Fruit fly (Drosophila melanogaster) whole organism, embryonic: ENCODE results near the gene Fie.

ENCODE experiments used
- CG10267 ChIP-seq: fragments of 200-800 bp; sonication (Bioruptor generic); optimal IDR thresholded peaks from 2 replicates; lab custom pipeline; 2018; ENCODE audit warnings: missing biosample characterization, mild to moderate bottlenecking, missing genetic modification characterization, moderate library complexity
- CG11093 ChIP-seq: fragments of 200-800 bp; sonication (Bioruptor generic); IDR thresholded peaks from 3 replicates; pipeline ENCODE4 v1.3.6; 2022; ENCODE audit warnings: missing biosample characterization, missing genetic modification characterization
- CG12071 ChIP-seq: fragments of 200-800 bp; sonication (Bioruptor generic); optimal IDR thresholded peaks from 3 replicates; lab custom pipeline; 2018; ENCODE audit warnings: missing biosample characterization, mild to moderate bottlenecking, missing genetic modification characterization
- CG14860 ChIP-seq: fragments of 200-800 bp; sonication (Bioruptor generic); IDR thresholded peaks from 3 replicates; pipeline ENCODE4 v1.3.6; 2022; ENCODE audit warnings: missing biosample characterization, missing genetic modification characterization; ENCODE audit not compliant: partially characterized antibody
- CG17361 ChIP-seq: fragments of 200-800 bp; sonication (Bioruptor generic); IDR thresholded peaks from 3 replicates; pipeline ENCODE4 v1.3.6; 2022; ENCODE audit warnings: missing biosample characterization, missing genetic modification characterization
- CG34376 ChIP-seq: fragments of 200-800 bp; sonication (Bioruptor generic); optimal IDR thresholded peaks from 2 replicates; lab custom pipeline; 2018; ENCODE audit warnings: missing biosample characterization, mild to moderate bottlenecking, missing genetic modification characterization
- CG3995 ChIP-seq: fragments of 200-800 bp; sonication (Bioruptor generic); optimal IDR thresholded peaks from 3 replicates; lab custom pipeline; 2016; ENCODE audit warnings: missing biosample characterization, missing genetic modification characterization
- CG6791 ChIP-seq: fragments of 200-800 bp; sonication (Bioruptor generic); IDR thresholded peaks from 3 replicates; pipeline ENCODE4 v1.3.6; 2022; ENCODE audit warnings: missing biosample characterization, missing genetic modification characterization; ENCODE audit not compliant: partially characterized antibody
- CG7786 ChIP-seq: fragments of 200-800 bp; sonication (Bioruptor generic); optimal IDR thresholded peaks from 2 replicates; lab custom pipeline; 2016; ENCODE audit warnings: missing biosample characterization, missing genetic modification characterization
- CG7963 ChIP-seq: fragments of 200-800 bp; sonication (Bioruptor generic); IDR thresholded peaks from 3 replicates; pipeline ENCODE4 v1.3.6; 2022; ENCODE audit warnings: missing biosample characterization, missing genetic modification characterization; ENCODE audit not compliant: partially characterized antibody
- CG9437 ChIP-seq: fragments of 200-800 bp; sonication (Bioruptor generic); optimal IDR thresholded peaks from 2 replicates; lab custom pipeline; 2018; ENCODE audit warnings: missing biosample characterization, mild to moderate bottlenecking, missing genetic modification characterization
- Deaf1 ChIP-seq: fragments of 200-800 bp; optimal IDR thresholded peaks from 3 replicates; lab custom pipeline; 2019; ENCODE audit warnings: missing biosample characterization, mild to moderate bottlenecking, missing genetic modification characterization, moderate library complexity
- Dp ChIP-seq: fragments of 200-800 bp; sonication (Bioruptor generic); optimal IDR thresholded peaks from 2 replicates; lab custom pipeline; 2018; ENCODE audit warnings: missing biosample characterization, mild to moderate bottlenecking, missing genetic modification characterization, moderate library complexity
- E2f2 ChIP-seq: fragments of 200-800 bp; sonication (Bioruptor generic); IDR thresholded peaks from 2 replicates; pipeline ENCODE4 v1.3.6; 2022; ENCODE audit warnings: missing biosample characterization, missing genetic modification characterization
- Ets97D ChIP-seq: fragments of 200-800 bp; sonication (Bioruptor generic); optimal IDR thresholded peaks from 3 replicates; lab custom pipeline; 2016; ENCODE audit warnings: missing biosample characterization, missing genetic modification characterization
- HLH4C ChIP-seq: fragments of 200-800 bp; sonication (Bioruptor generic); IDR thresholded peaks from 3 replicates; pipeline ENCODE4 v1.3.6; 2022; ENCODE audit warnings: missing biosample characterization, missing genetic modification characterization; ENCODE audit not compliant: partially characterized antibody
- HmgZ ChIP-seq: fragments of 200-800 bp; sonication (Bioruptor generic); optimal IDR thresholded peaks from 2 replicates; lab custom pipeline; 2018; ENCODE audit warnings: missing biosample characterization, mild to moderate bottlenecking, missing genetic modification characterization
- Med ChIP-seq: fragments of 200-800 bp; sonication (Bioruptor generic); peaks from one replicate; lab custom pipeline; 2016; ENCODE audit warnings: missing biosample characterization, missing genetic modification characterization, mild to moderate bottlenecking, inconsistent platforms, moderate library complexity
- Mrtf ChIP-seq: fragments of 200-800 bp; sonication (Bioruptor generic); IDR thresholded peaks from 3 replicates; pipeline ENCODE4 v1.3.6; 2022; ENCODE audit warnings: missing biosample characterization, missing genetic modification characterization
- NFAT ChIP-seq: fragments of 200-800 bp; sonication (Bioruptor generic); IDR thresholded peaks from 2 replicates; pipeline ENCODE4 v1.3.6; 2022; ENCODE audit warnings: missing biosample characterization, missing genetic modification characterization
- Opbp ChIP-seq: fragments of 200-800 bp; sonication (Bioruptor generic); IDR thresholded peaks from 3 replicates; pipeline ENCODE4 v1.3.6; 2022; ENCODE audit warnings: missing biosample characterization, missing genetic modification characterization; ENCODE audit not compliant: partially characterized antibody
- Pdp1 ChIP-seq, 2 experiments: fragments of 200-800 bp; sonication (Bioruptor generic); optimal IDR thresholded peaks; 3 replicates each; lab custom pipeline; 2016; ENCODE audit warnings: missing biosample characterization in 2 of 2, missing genetic modification characterization in 2 of 2, mild to moderate bottlenecking in 1 of 2, moderate library complexity in 1 of 2
- amos ChIP-seq: fragments of 200-800 bp; sonication (Bioruptor generic); IDR thresholded peaks from 2 replicates; pipeline ENCODE4 v1.3.6; 2022; ENCODE audit warnings: missing biosample characterization, missing genetic modification characterization; ENCODE audit not compliant: partially characterized antibody
- ash1 ChIP-seq: fragments of 200-800 bp; sonication (Bioruptor generic); optimal IDR thresholded peaks from 2 replicates; lab custom pipeline; 2018; ENCODE audit warnings: missing biosample characterization, mild to moderate bottlenecking, missing genetic modification characterization
- ato ChIP-seq: fragments of 200-800 bp; sonication (Bioruptor generic); IDR thresholded peaks from 2 replicates; pipeline ENCODE4 v1.3.6; 2022; ENCODE audit warnings: missing biosample characterization, missing genetic modification characterization; ENCODE audit not compliant: partially characterized antibody
- bbx ChIP-seq: fragments of 200-800 bp; sonication (Bioruptor generic); IDR thresholded peaks from 2 replicates; pipeline ENCODE4 v1.3.6; 2022; ENCODE audit warnings: missing biosample characterization, missing genetic modification characterization; ENCODE audit not compliant: partially characterized antibody
- dpn ChIP-seq, 2 experiments: fragments of 200-800 bp; sonication (Bioruptor generic); optimal IDR thresholded peaks; 3 replicates each; lab custom pipeline; 2016; ENCODE audit warnings: missing biosample characterization in 2 of 2, missing genetic modification characterization in 2 of 2
- ewg ChIP-seq: fragments of 200-800 bp; sonication (Bioruptor generic); optimal IDR thresholded peaks from 3 replicates; lab custom pipeline; 2017; ENCODE audit warnings: mild to moderate bottlenecking, missing biosample characterization, missing genetic modification reagents, missing genetic modification characterization
- hkb ChIP-seq, 2 experiments: fragments of 200-800 bp in 1 of 2; fragments of >200 bp in 1 of 2; sonication (Bioruptor generic) in 1 of 2; IDR thresholded peaks in 1 of 2; optimal IDR thresholded peaks in 1 of 2; 2 replicates each; pipeline versions ENCODE4 v1.3.6 to Lab custom; 2017 to 2022; ENCODE audit warnings: missing biosample characterization in 1 of 2, missing genetic modification characterization in 1 of 2
- mam ChIP-seq: fragments of 200-800 bp; sonication (Bioruptor generic); optimal IDR thresholded peaks from 3 replicates; lab custom pipeline; 2016; ENCODE audit warnings: missing biosample characterization, missing genetic modification characterization
- mirr ChIP-seq: fragments of 200-800 bp; sonication (Bioruptor generic); optimal IDR thresholded peaks from 3 replicates; lab custom pipeline; 2018; ENCODE audit warnings: missing biosample characterization, mild to moderate bottlenecking, missing genetic modification characterization
- pfk ChIP-seq: fragments of 200-800 bp; sonication (Bioruptor generic); optimal IDR thresholded peaks from 2 replicates; lab custom pipeline; 2018; ENCODE audit warnings: missing biosample characterization, mild to moderate bottlenecking, missing genetic modification characterization, moderate library complexity
- psq ChIP-seq: fragments of 200-800 bp; sonication (Bioruptor generic); optimal IDR thresholded peaks from 2 replicates; lab custom pipeline; 2017; ENCODE audit warnings: missing biosample characterization, missing genetic modification characterization
- shn ChIP-seq: fragments of 200-800 bp; sonication (Bioruptor generic); optimal IDR thresholded peaks from 3 replicates; lab custom pipeline; 2016; ENCODE audit warnings: missing biosample characterization, missing genetic modification characterization
- sr ChIP-seq: fragments of 200-800 bp; sonication (Bioruptor generic); IDR thresholded peaks from 3 replicates; pipeline ENCODE4 v1.3.6; 2022; ENCODE audit warnings: missing biosample characterization, missing genetic modification characterization
- ssp ChIP-seq: fragments of 200-800 bp; sonication (Bioruptor generic); IDR thresholded peaks from 2 replicates; pipeline ENCODE4 v1.3.6; 2022; ENCODE audit warnings: missing biosample characterization, missing genetic modification characterization
- stwl ChIP-seq: fragments of 200-800 bp; sonication (Bioruptor generic); optimal IDR thresholded peaks from 3 replicates; lab custom pipeline; 2018; ENCODE audit warnings: missing biosample characterization, mild to moderate bottlenecking, missing genetic modification characterization, moderate library complexity

The Fie gene

dm6 chr3L:3908838-3909810 lies 16.8 kb downstream of the Fie start (continued):
- TF ChIP-seq CG14860 (peak; percentile 35; the same call in 1 of the 3 replicates), Ets97D (GFP tag; lab: Kevin White, UChicago) (peak; percentile 32), dpn (GFP tag; optimal IDR thresholded peaks at IDR 0.05; lab: Kevin White, UChicago) (peak in 1 of 2 experiments; percentile 18), Dp (GFP tag; lab: Kevin White, UChicago) (peak; percentile 72), Deaf1 (tag; lab: Kevin White, UChicago) (peak; percentile 22), CG9437 (GFP tag; lab: Kevin White, UChicago) (peak; percentile 24), stwl (peak; percentile 72), Opbp (GFP tag; lab: Robert Waterston, UW) (peak; percentile 76), CG7963 (GFP tag; lab: Robert Waterston, UW) (peak; percentile 43; the same call in 1 of the 3 replicates), Mrtf (GFP tag; lab: Robert Waterston, UW) (no peak), CG6791 (peak; percentile 60; the same call in 1 of the 3 replicates), CG3995 (GFP tag; lab: Kevin White, UChicago) (peak; percentile 26), pfk (GFP tag; lab: Kevin White, UChicago) (no peak), amos (GFP tag; lab: Robert Waterston, UW) (peak; percentile 61; the same call in 1 of the 2 replicates), Pdp1 (GFP tag; optimal IDR thresholded peaks at IDR 0.05; lab: Kevin White, UChicago) (peak in 1 of 2 experiments; percentile 97), CG12071 (no peak), HmgZ (tag; lab: Kevin White, UChicago) (peak; percentile 20), CG10267 (peak; percentile 39), Med (GFP tag; lab: Kevin White, UChicago) (peak; percentile 76), hkb (optimal IDR thresholded peaks at IDR 0.05; lab: Kevin White, UChicago) (no peak), hkb (GFP tag; IDR thresholded peaks at IDR 0.05; lab: Robert Waterston, UW) (0 out of 2 replicates have a peak, but pooled peaks have one; percentile 11), bbx (GFP tag; lab: Robert Waterston, UW) (peak; percentile 75), E2f2 (peak; percentile 75), HLH4C (GFP tag; lab: Robert Waterston, UW) (peak; percentile 64; the same call in 2 of the 3 replicates)
- TF ChIP-seq, all 482 proteins: peak for 79

- TF ChIP-seq NFAT (GFP tag; lab: Robert Waterston, UW) (no peak), ash1 (no peak), CG7786 (GFP tag; lab: Kevin White, UChicago) (no peak), ato (GFP tag; lab: Robert Waterston, UW) (no peak), CG11093 (GFP tag; lab: Robert Waterston, UW) (no peak), psq (GFP tag; lab: Kevin White, UChicago) (no peak), CG17361 (GFP tag; lab: Robert Waterston, UW) (no peak), ssp (GFP tag; lab: Robert Waterston, UW) (no peak), mirr (GFP tag; lab: Kevin White, UChicago) (no peak), mam (GFP tag; lab: Kevin White, UChicago) (no peak), ewg (no peak), sr (GFP tag; lab: Robert Waterston, UW) (no peak), CG34376 (GFP tag; lab: Kevin White, UChicago) (no peak), shn (GFP tag; lab: Kevin White, UChicago) (no peak)
Observed at dm6 chr3L:3909831-3910230, 17.5 kb downstream of the Fie start, which contains the start of gene mge. mge (minus strand) TSS chr3L:3909931.
